Fruit fly (Drosophila melanogaster) whole organism, embryonic: ENCODE data around the gene CG5934.
A peak's percentile ranks its signal among the peaks of the same experiment; 100 is the strongest.

Experiments used
- ATbp ChIP-seq: fragments of 200-800 bp; sonication (Bioruptor generic); optimal IDR thresholded peaks from 2 replicates; lab custom pipeline; 2017; ENCODE audit warnings: missing biosample characterization, mild to moderate bottlenecking, missing genetic modification characterization, missing genetic modification reagents
- Ada2b ChIP-seq: fragments of 200-800 bp; sonication (Bioruptor generic); IDR thresholded peaks from 2 replicates; pipeline ENCODE4 v1.3.6; 2022; ENCODE audit warnings: missing biosample characterization, missing genetic modification characterization
- Bteb2 ChIP-seq: fragments of 200-800 bp; sonication (Bioruptor generic); optimal IDR thresholded peaks from 2 replicates; lab custom pipeline; 2016; ENCODE audit warnings: missing biosample characterization, missing genetic modification characterization
- CG10267 ChIP-seq: fragments of 200-800 bp; sonication (Bioruptor generic); optimal IDR thresholded peaks from 2 replicates; lab custom pipeline; 2018; ENCODE audit warnings: missing biosample characterization, mild to moderate bottlenecking, missing genetic modification characterization, moderate library complexity
- CG11093 ChIP-seq: fragments of 200-800 bp; sonication (Bioruptor generic); IDR thresholded peaks from 3 replicates; pipeline ENCODE4 v1.3.6; 2022; ENCODE audit warnings: missing biosample characterization, missing genetic modification characterization
- CG11398 ChIP-seq: fragments of 200-800 bp; sonication (Bioruptor generic); optimal IDR thresholded peaks from 2 replicates; lab custom pipeline; 2016; ENCODE audit warnings: missing biosample characterization, missing genetic modification characterization
- CG1233 ChIP-seq: fragments of 200-800 bp; sonication (Bioruptor generic); optimal IDR thresholded peaks from 4 replicates; lab custom pipeline; 2018; ENCODE audit warnings: missing biosample characterization, mild to moderate bottlenecking, missing genetic modification characterization
- CG13296 ChIP-seq: fragments of 200-800 bp; sonication (Bioruptor generic); optimal IDR thresholded peaks from 3 replicates; lab custom pipeline; 2018; ENCODE audit warnings: missing biosample characterization, mild to moderate bottlenecking, missing genetic modification characterization
- CG18011 ChIP-seq: fragments of 200-800 bp; sonication (Bioruptor generic); optimal IDR thresholded peaks from 2 replicates; lab custom pipeline; 2017; ENCODE audit warnings: missing biosample characterization, missing genetic modification characterization, mild to moderate bottlenecking, moderate library complexity, missing genotype
- CG18262 ChIP-seq: fragments of 200-800 bp; optimal IDR thresholded peaks from 3 replicates; lab custom pipeline; 2019; ENCODE audit warnings: missing biosample characterization, mild to moderate bottlenecking, missing genetic modification characterization, moderate library complexity
- CG2202 ChIP-seq: fragments of 200-800 bp; sonication (Bioruptor generic); optimal IDR thresholded peaks from 2 replicates; lab custom pipeline; 2018; ENCODE audit warnings: missing biosample characterization, mild to moderate bottlenecking, missing genetic modification characterization
- CG2889 ChIP-seq: fragments of 200-800 bp; sonication (Bioruptor generic); IDR thresholded peaks from 3 replicates; pipeline ENCODE4 v1.3.6; 2022; ENCODE audit warnings: missing biosample characterization, missing genetic modification characterization
- CG31224 ChIP-seq: fragments of 200-800 bp; sonication (Bioruptor generic); IDR thresholded peaks from 2 replicates; pipeline ENCODE4 v1.3.6; 2022; ENCODE audit warnings: missing biosample characterization, missing genetic modification characterization
- CG34376 ChIP-seq: fragments of 200-800 bp; sonication (Bioruptor generic); optimal IDR thresholded peaks from 2 replicates; lab custom pipeline; 2018; ENCODE audit warnings: missing biosample characterization, mild to moderate bottlenecking, missing genetic modification characterization
- CG4282 ChIP-seq: fragments of 200-800 bp; sonication (Bioruptor generic); optimal IDR thresholded peaks from 2 replicates; lab custom pipeline; 2016; ENCODE audit warnings: missing biosample characterization, missing genetic modification characterization
- CG5953 ChIP-seq: fragments of 200-800 bp; sonication (Bioruptor generic); IDR thresholded peaks from 2 replicates; pipeline ENCODE4 v1.3.6; 2022; ENCODE audit warnings: missing biosample characterization, missing genetic modification characterization
- CG6654 ChIP-seq: fragments of 200-800 bp; sonication (Bioruptor generic); optimal IDR thresholded peaks from 2 replicates; lab custom pipeline; 2017; ENCODE audit warnings: missing biosample characterization, mild to moderate bottlenecking, missing genetic modification characterization
- CG8281 ChIP-seq: fragments of 200-800 bp; sonication (Bioruptor generic); optimal IDR thresholded peaks from 2 replicates; lab custom pipeline; 2018; ENCODE audit warnings: missing biosample characterization, mild to moderate bottlenecking, missing genetic modification characterization, moderate library complexity
- CG8290 ChIP-seq, 3 experiments: fragments of 200-800 bp; sonication (Bioruptor generic); optimal IDR thresholded peaks; 2 replicates each; lab custom pipeline; 2016 to 2019; ENCODE audit warnings: missing biosample characterization in 3 of 3, missing genetic modification characterization in 3 of 3, mild to moderate bottlenecking in 2 of 3, moderate library complexity in 1 of 3
- CG8478 ChIP-seq: fragments of >200 bp; optimal IDR thresholded peaks from 2 replicates; lab custom pipeline; 2018
- CG8765 ChIP-seq: fragments of 200-800 bp; sonication (Bioruptor generic); IDR thresholded peaks from 2 replicates; pipeline ENCODE4 v1.3.6; 2022; ENCODE audit warnings: missing biosample characterization, missing genetic modification characterization
- CG9797 ChIP-seq: fragments of 200-800 bp; sonication (Bioruptor generic); optimal IDR thresholded peaks from 3 replicates; lab custom pipeline; 2018; ENCODE audit warnings: missing biosample characterization, mild to moderate bottlenecking, missing genetic modification characterization
- CG9932 ChIP-seq: fragments of 200-800 bp; sonication (Bioruptor generic); IDR thresholded peaks from 2 replicates; pipeline ENCODE4 v1.3.6; 2022; ENCODE audit warnings: missing biosample characterization, missing genetic modification characterization
- CkIIα-i1 ChIP-seq: fragments of 200-800 bp; sonication (Bioruptor generic); IDR thresholded peaks from 2 replicates; pipeline ENCODE4 v1.3.6; 2022; ENCODE audit warnings: missing biosample characterization, missing genetic modification characterization
- CrebB ChIP-seq: fragments of 200-800 bp; sonication (Bioruptor generic); optimal IDR thresholded peaks from 3 replicates; lab custom pipeline; 2018; ENCODE audit warnings: missing biosample characterization, mild to moderate bottlenecking, missing genetic modification characterization
- D ChIP-seq, 2 experiments: fragments of 200-800 bp in 1 of 2; fragments of >200 bp in 1 of 2; sonication (Bioruptor generic) in 1 of 2; optimal IDR thresholded peaks; 2 replicates in 1 of 2; 3 replicates in 1 of 2; lab custom pipeline; 2017; ENCODE audit warnings: mild to moderate bottlenecking in 1 of 2, missing biosample characterization in 1 of 2, missing genetic modification characterization in 1 of 2, missing genetic modification reagents in 1 of 2
- HmgZ ChIP-seq: fragments of 200-800 bp; sonication (Bioruptor generic); optimal IDR thresholded peaks from 2 replicates; lab custom pipeline; 2018; ENCODE audit warnings: missing biosample characterization, mild to moderate bottlenecking, missing genetic modification characterization
- Hmr ChIP-seq: fragments of 200-800 bp; sonication (Bioruptor generic); optimal IDR thresholded peaks from 3 replicates; lab custom pipeline; 2017; ENCODE audit warnings: mild to moderate bottlenecking, missing biosample characterization, missing genetic modification reagents, missing genetic modification characterization
- Hr51 ChIP-seq, 2 experiments: fragments of 200-800 bp; sonication (Bioruptor generic); optimal IDR thresholded peaks; 2 replicates in 1 of 2; 3 replicates in 1 of 2; lab custom pipeline; 2016 to 2018; ENCODE audit warnings: missing biosample characterization in 2 of 2, missing genetic modification characterization in 2 of 2, mild to moderate bottlenecking in 1 of 2, moderate library complexity in 1 of 2
- NfI ChIP-seq: fragments of 200-800 bp; sonication (Bioruptor generic); optimal IDR thresholded peaks from 3 replicates; lab custom pipeline; 2018; ENCODE audit warnings: missing biosample characterization, mild to moderate bottlenecking, missing genetic modification characterization, moderate library complexity
- Optix ChIP-seq: fragments of 200-800 bp; sonication (Bioruptor generic); IDR thresholded peaks from 3 replicates; pipeline ENCODE4 v1.3.6; 2022; ENCODE audit warnings: missing biosample characterization, missing genetic modification characterization
- Spps ChIP-seq: fragments of 200-800 bp; sonication (Bioruptor generic); optimal IDR thresholded peaks from 2 replicates; lab custom pipeline; 2018; ENCODE audit warnings: missing biosample characterization, mild to moderate bottlenecking, missing genetic modification characterization
- Tbp ChIP-seq: fragments of >200 bp; optimal IDR thresholded peaks from 2 replicates; lab custom pipeline; 2018; ENCODE audit warnings: missing biosample characterization, missing genetic modification characterization
- Xrp1 ChIP-seq: fragments of 200-800 bp; sonication (Bioruptor generic); IDR thresholded peaks from 2 replicates; pipeline ENCODE4 v1.3.6; 2022; ENCODE audit warnings: missing biosample characterization, missing genetic modification characterization
- ac ChIP-seq: fragments of 200-800 bp; sonication (Bioruptor generic); optimal IDR thresholded peaks from 3 replicates; lab custom pipeline; 2017; ENCODE audit warnings: missing biosample characterization, mild to moderate bottlenecking, missing genetic modification characterization
- bab2 ChIP-seq: fragments of 200-800 bp; sonication (Bioruptor generic); optimal IDR thresholded peaks from 2 replicates; lab custom pipeline; 2016; ENCODE audit warnings: missing biosample characterization, missing genetic modification characterization
- caup ChIP-seq: fragments of 200-800 bp; sonication (Bioruptor generic); optimal IDR thresholded peaks from 3 replicates; lab custom pipeline; 2017; ENCODE audit warnings: missing biosample characterization, mild to moderate bottlenecking, missing genetic modification characterization, moderate library complexity; ENCODE audit not compliant: severe bottlenecking
- danr ChIP-seq: fragments of 200-800 bp; sonication (Bioruptor generic); IDR thresholded peaks from 2 replicates; pipeline ENCODE4 v1.3.6; 2022; ENCODE audit warnings: missing biosample characterization, missing genetic modification characterization
- dm ChIP-seq: fragments of 200-800 bp; sonication (Bioruptor generic); optimal IDR thresholded peaks from 3 replicates; lab custom pipeline; 2016; ENCODE audit warnings: missing biosample characterization, missing genetic modification characterization
- ems ChIP-seq: fragments of 200-800 bp; sonication (Bioruptor generic); optimal IDR thresholded peaks from 3 replicates; lab custom pipeline; 2016; ENCODE audit warnings: missing biosample characterization, missing genetic modification characterization
- eyg ChIP-seq: fragments of 200-800 bp; sonication (Bioruptor generic); optimal IDR thresholded peaks from 3 replicates; lab custom pipeline; 2016; ENCODE audit warnings: missing biosample characterization, missing genetic modification characterization
- gfzf ChIP-seq: fragments of 200-800 bp; sonication (Bioruptor generic); optimal IDR thresholded peaks from 2 replicates; lab custom pipeline; 2016; ENCODE audit warnings: missing biosample characterization, mild to moderate bottlenecking, missing genetic modification characterization, moderate library complexity
- gsb-n ChIP-seq: fragments of 200-800 bp; sonication (Bioruptor generic); optimal IDR thresholded peaks from 3 replicates; lab custom pipeline; 2018; ENCODE audit warnings: missing biosample characterization, mild to moderate bottlenecking, missing genetic modification characterization
- hth ChIP-seq: fragments of >200 bp; optimal IDR thresholded peaks from 2 replicates; lab custom pipeline; 2017; ENCODE audit warnings: inconsistent platforms
- lbe ChIP-seq: fragments of 200-800 bp; sonication (Bioruptor generic); optimal IDR thresholded peaks from 2 replicates; lab custom pipeline; 2016; ENCODE audit warnings: missing biosample characterization, mild to moderate bottlenecking, missing genetic modification characterization
- nmo ChIP-seq: fragments of 200-800 bp; sonication (Bioruptor generic); optimal IDR thresholded peaks from 2 replicates; lab custom pipeline; 2018; ENCODE audit warnings: missing biosample characterization, mild to moderate bottlenecking, missing genetic modification characterization, moderate library complexity
- pfk ChIP-seq: fragments of 200-800 bp; sonication (Bioruptor generic); optimal IDR thresholded peaks from 2 replicates; lab custom pipeline; 2018; ENCODE audit warnings: missing biosample characterization, mild to moderate bottlenecking, missing genetic modification characterization, moderate library complexity
- tin ChIP-seq: fragments of 200-800 bp; sonication (Bioruptor generic); optimal IDR thresholded peaks from 3 replicates; lab custom pipeline; 2016; ENCODE audit warnings: missing biosample characterization, missing genetic modification characterization
- tio ChIP-seq: fragments of 200-800 bp; sonication (Bioruptor generic); optimal IDR thresholded peaks from 2 replicates; lab custom pipeline; 2017; ENCODE audit warnings: missing biosample characterization, missing genetic modification characterization, inconsistent platforms
- toy ChIP-seq: fragments of 200-800 bp; sonication (Bioruptor generic); IDR thresholded peaks from 2 replicates; pipeline ENCODE4 v1.3.6; 2022; ENCODE audit warnings: missing biosample characterization, missing genetic modification characterization
- zfh2 ChIP-seq: fragments of 200-800 bp; sonication (Bioruptor generic); optimal IDR thresholded peaks from 2 replicates; lab custom pipeline; 2016; ENCODE audit warnings: missing biosample characterization, missing genetic modification characterization

CG5934 gene

dm6 chr3R:27282286-27282685, 8.8 kb downstream of the CG5934 start, which contains the start of gene mrt (continued):
- peak; percentile 21 for TF ChIP-seq CG8290 (GFP tag; optimal IDR thresholded peaks at IDR 0.05; lab: Kevin White, UChicago)
- TF ChIP-seq CG8290 (tag; optimal IDR thresholded peaks at IDR 0.05; lab: Kevin White, UChicago) = peak in 1 of 2 experiments; percentile 55
- TF ChIP-seq pfk (GFP tag; lab: Kevin White, UChicago) = no peak
- peak; percentile 14 to 67 for TF ChIP-seq Hr51 (GFP tag; optimal IDR thresholded peaks at IDR 0.05; lab: Kevin White, UChicago)
- no peak for TF ChIP-seq dm (GFP tag; lab: Kevin White, UChicago)
- TF ChIP-seq Optix (GFP tag; lab: Robert Waterston, UW) = no peak
- TF ChIP-seq CG8281 (tag; lab: Kevin White, UChicago) = peak; percentile 10
- no peak for TF ChIP-seq CkIIα-i1 (GFP tag; lab: Robert Waterston, UW)
- TF ChIP-seq CG2202 = no peak
- TF ChIP-seq CG4282 (GFP tag; lab: Kevin White, UChicago) = peak; percentile 24
- TF ChIP-seq HmgZ (tag; lab: Kevin White, UChicago) = peak; percentile 35
- TF ChIP-seq zfh2 = peak; percentile 73
- peak; percentile 61 for TF ChIP-seq ems (GFP tag; lab: Kevin White, UChicago)
- peak; percentile 39; the same call in 1 of the 2 replicates for TF ChIP-seq Xrp1 (GFP tag; lab: Robert Waterston, UW)
- TF ChIP-seq CG31224 = no peak; the same call in 1 of the 2 replicates
- TF ChIP-seq toy = no peak
- peak; percentile 78 for TF ChIP-seq CG9932 (GFP tag; lab: Robert Waterston, UW)
- peak; percentile 46 for TF ChIP-seq CG11398 (GFP tag; lab: Kevin White, UChicago)
- no peak for TF ChIP-seq gfzf (GFP tag; lab: Kevin White, UChicago)
- TF ChIP-seq hth = no peak
- peak; percentile 62 for TF ChIP-seq Hmr (GFP tag; lab: Kevin White, UChicago)
- TF ChIP-seq CG8478 (lab: Kevin White, UChicago) = no peak
- peak; percentile 52 for TF ChIP-seq caup (GFP tag; lab: Kevin White, UChicago)
- 0 out of 3 replicates have a peak, but pooled peaks have one; percentile 45 for TF ChIP-seq CG2889 (GFP tag; lab: Robert Waterston, UW)
- TF ChIP-seq CG18262 = peak; percentile 34
- TF ChIP-seq CG6654 = no peak
- TF ChIP-seq CG13296 (GFP tag; lab: Kevin White, UChicago) = no peak
- no peak for TF ChIP-seq CG9797 (GFP tag; lab: Kevin White, UChicago)
- peak; percentile 52 for TF ChIP-seq Bteb2 (GFP tag; lab: Kevin White, UChicago)
- TF ChIP-seq nmo (GFP tag; lab: Kevin White, UChicago) = peak; percentile 43
- TF ChIP-seq NfI (GFP tag; lab: Kevin White, UChicago) = peak; percentile 55
- TF ChIP-seq CrebB (tag; lab: Kevin White, UChicago) = peak; percentile 42
- TF ChIP-seq bab2 (GFP tag; lab: Kevin White, UChicago) = peak; percentile 28
- peak; percentile 11 for TF ChIP-seq ATbp (GFP tag; lab: Kevin White, UChicago)
- no peak for TF ChIP-seq CG18011 (GFP tag; lab: Kevin White, UChicago)
- TF ChIP-seq gsb-n (tag; lab: Kevin White, UChicago) = peak; percentile 11
- TF ChIP-seq ac = no peak
- peak; percentile 33 for TF ChIP-seq CG1233 (GFP tag; lab: Kevin White, UChicago)
- peak; percentile 31 for TF ChIP-seq tio (GFP tag; lab: Kevin White, UChicago)
- peak; percentile 15 for TF ChIP-seq CG10267 (tag; lab: Kevin White, UChicago)
- TF ChIP-seq lbe (GFP tag; lab: Kevin White, UChicago) = no peak
- TF ChIP-seq Ada2b (GFP tag; lab: Robert Waterston, UW) = 0 out of 2 replicates have a peak, but pooled peaks have one; percentile 6
- TF ChIP-seq CG34376 (GFP tag; lab: Kevin White, UChicago) = peak; percentile 53
- no peak for TF ChIP-seq CG8765
- TF ChIP-seq Spps (tag; lab: Kevin White, UChicago) = no peak
- TF ChIP-seq tin (GFP tag; lab: Kevin White, UChicago) = peak; percentile 39
- no peak for TF ChIP-seq D (optimal IDR thresholded peaks at IDR 0.05; lab: Kevin White, UChicago)
- peak; percentile 17 for TF ChIP-seq D (GFP tag; optimal IDR thresholded peaks at IDR 0.05; lab: Kevin White, UChicago)
- TF ChIP-seq CG5953 = no peak
- no peak for TF ChIP-seq CG11093
- TF ChIP-seq eyg (GFP tag; lab: Kevin White, UChicago) = no peak
- no peak for TF ChIP-seq Tbp (GFP tag; lab: Kevin White, UChicago)
- TF ChIP-seq danr (GFP tag; lab: Robert Waterston, UW) = no peak
